Worm (Caenorhabditis elegans) whole organism, late embryonic: Measurements from ENCODE around the gene K11G12.6.

Experiments used
- C08G9.2 ChIP-seq: sonication (generic microtip); optimal IDR thresholded peaks from 2 replicates; lab custom pipeline; 2016; ENCODE audit warnings: mild to moderate bottlenecking, missing genetic modification characterization, moderate library complexity, missing compliant biosample characterization
- F13H6.1 ChIP-seq: sonication (generic microtip); optimal IDR thresholded peaks from 2 replicates; lab custom pipeline; 2016; ENCODE audit warnings: missing genetic modification characterization, missing compliant biosample characterization
- K02D7.2 ChIP-seq: sonication (generic microtip); optimal IDR thresholded peaks from 2 replicates; lab custom pipeline; 2017; ENCODE audit warnings: mild to moderate bottlenecking, missing genetic modification characterization, missing compliant biosample characterization
- K09A11.1 ChIP-seq: sonication (generic microtip); optimal IDR thresholded peaks from 2 replicates; lab custom pipeline; 2017; ENCODE audit warnings: antibody characterized with exemption, mild to moderate bottlenecking, missing genetic modification characterization, missing compliant biosample characterization; ENCODE audit not compliant: insufficient read depth
- Y22D7AL.16 ChIP-seq: sonication (generic microtip); optimal IDR thresholded peaks from 2 replicates; lab custom pipeline; 2016; ENCODE audit warnings: missing genetic modification characterization, missing compliant biosample characterization
- ahr-1 ChIP-seq: sonication (generic microtip); optimal IDR thresholded peaks from 2 replicates; lab custom pipeline; 2016; ENCODE audit warnings: missing genetic modification characterization, missing compliant biosample characterization
- ceh-19 ChIP-seq: fragments of 200-800 bp; sonication (Bioruptor generic); optimal IDR thresholded peaks from 2 replicates; lab custom pipeline; 2018; ENCODE audit warnings: mild to moderate bottlenecking, missing genetic modification characterization, missing compliant biosample characterization
- ceh-2 ChIP-seq: sonication (generic microtip); optimal IDR thresholded peaks from 2 replicates; lab custom pipeline; 2016; ENCODE audit warnings: missing genotype, missing genetic modification characterization, missing compliant biosample characterization
- ceh-24 ChIP-seq: sonication (generic microtip); optimal IDR thresholded peaks from 2 replicates; lab custom pipeline; 2016; ENCODE audit warnings: mild to moderate bottlenecking, missing genetic modification characterization, missing compliant biosample characterization
- ceh-31 ChIP-seq: sonication (generic microtip); optimal IDR thresholded peaks from 2 replicates; lab custom pipeline; 2016; ENCODE audit warnings: missing genetic modification characterization, missing compliant biosample characterization
- ceh-34 ChIP-seq: sonication (generic microtip); optimal IDR thresholded peaks from 2 replicates; lab custom pipeline; 2016; ENCODE audit warnings: mild to moderate bottlenecking, missing genetic modification characterization, missing compliant biosample characterization
- ceh-6 ChIP-seq: fragments of 200-800 bp; sonication (Bioruptor generic); optimal IDR thresholded peaks from 2 replicates; lab custom pipeline; 2018; ENCODE audit warnings: mild to moderate bottlenecking, missing genetic modification characterization, missing compliant biosample characterization
- ceh-9 ChIP-seq: sonication (generic microtip); optimal IDR thresholded peaks from 2 replicates; lab custom pipeline; 2016; ENCODE audit warnings: mild to moderate bottlenecking, missing genetic modification characterization, inconsistent platforms, missing compliant biosample characterization
- che-1 ChIP-seq: sonication (generic microtip); optimal IDR thresholded peaks from 2 replicates; lab custom pipeline; 2016; ENCODE audit warnings: mild to moderate bottlenecking, missing genetic modification characterization, missing compliant biosample characterization
- elt-2 ChIP-seq: sonication (generic microtip); optimal IDR thresholded peaks from 2 replicates; lab custom pipeline; 2016; ENCODE audit warnings: missing genetic modification reagents, missing genetic modification characterization, missing compliant biosample characterization
- eyg-1 ChIP-seq: sonication (generic microtip); optimal IDR thresholded peaks from 2 replicates; lab custom pipeline; 2016; ENCODE audit warnings: missing genotype, missing genetic modification characterization, missing compliant biosample characterization
- fkh-6 ChIP-seq: sonication (generic microtip); optimal IDR thresholded peaks from 2 replicates; lab custom pipeline; 2016; ENCODE audit warnings: missing genetic modification characterization, missing compliant biosample characterization
- hlh-15 ChIP-seq: sonication (generic microtip); optimal IDR thresholded peaks from 2 replicates; lab custom pipeline; 2016; ENCODE audit warnings: missing genetic modification characterization, missing compliant biosample characterization
- hlh-30 ChIP-seq: sonication (generic microtip); optimal IDR thresholded peaks from 2 replicates; lab custom pipeline; 2017; ENCODE audit warnings: antibody characterized with exemption, missing genetic modification characterization, missing compliant biosample characterization; ENCODE audit not compliant: insufficient read depth
- hlh-8 ChIP-seq: sonication (generic microtip); optimal IDR thresholded peaks from 2 replicates; lab custom pipeline; 2016; ENCODE audit warnings: missing genotype, missing genetic modification characterization, missing compliant biosample characterization
- lim-6 ChIP-seq: sonication (generic microtip); optimal IDR thresholded peaks from 2 replicates; lab custom pipeline; 2016; ENCODE audit warnings: missing genetic modification characterization, missing compliant biosample characterization
- lin-11 ChIP-seq: fragments of 200-800 bp; sonication (Bioruptor generic); optimal IDR thresholded peaks from 2 replicates; lab custom pipeline; 2018; ENCODE audit warnings: mild to moderate bottlenecking, missing genetic modification characterization, missing compliant biosample characterization
- madf-2 ChIP-seq: sonication (generic microtip); optimal IDR thresholded peaks from 2 replicates; lab custom pipeline; 2017; ENCODE audit warnings: missing genetic modification characterization, missing compliant biosample characterization
- nfya-1 ChIP-seq: sonication (generic microtip); optimal IDR thresholded peaks from 2 replicates; lab custom pipeline; 2017; ENCODE audit warnings: missing genetic modification characterization, mild to moderate bottlenecking, missing compliant biosample characterization, antibody characterized with exemption, moderate library complexity
- nhr-232 ChIP-seq: sonication (generic microtip); optimal IDR thresholded peaks from 2 replicates; lab custom pipeline; 2016; ENCODE audit warnings: missing genetic modification characterization, missing compliant biosample characterization
- pat-9 ChIP-seq: fragments of 200-800 bp; sonication (Bioruptor generic); optimal IDR thresholded peaks from 2 replicates; lab custom pipeline; 2018; ENCODE audit warnings: mild to moderate bottlenecking, missing genetic modification characterization, moderate library complexity, missing compliant biosample characterization
- pha-4 ChIP-seq: fragments of 150-350 bp; optimal IDR thresholded peaks from 2 replicates; lab custom pipeline; 2018; ENCODE audit warnings: missing biosample characterization, missing genetic modification reagents, missing genetic modification characterization
- pqm-1 ChIP-seq: sonication (generic microtip); optimal IDR thresholded peaks from 2 replicates; lab custom pipeline; 2016; ENCODE audit warnings: missing genetic modification characterization, missing compliant biosample characterization
- pros-1 ChIP-seq: fragments of 150-350 bp; optimal IDR thresholded peaks from 2 replicates; lab custom pipeline; 2014; ENCODE audit warnings: missing biosample characterization, missing genetic modification reagents, missing genetic modification characterization
- rnt-1 ChIP-seq: sonication (generic microtip); optimal IDR thresholded peaks from 2 replicates; lab custom pipeline; 2016; ENCODE audit warnings: missing genetic modification characterization, missing compliant biosample characterization
- sdc-2 ChIP-seq: sonication (generic microtip); optimal IDR thresholded peaks from 2 replicates; lab custom pipeline; 2016; ENCODE audit warnings: missing genotype, missing genetic modification characterization, missing compliant biosample characterization
- sox-4 ChIP-seq: sonication (generic microtip); optimal IDR thresholded peaks from 2 replicates; lab custom pipeline; 2017; ENCODE audit warnings: mild to moderate bottlenecking, missing genetic modification characterization, inconsistent platforms, missing compliant biosample characterization
- tbx-2 ChIP-seq: sonication (generic microtip); optimal IDR thresholded peaks from 2 replicates; lab custom pipeline; 2016; ENCODE audit warnings: missing genetic modification characterization, missing compliant biosample characterization
- tbx-7 ChIP-seq: sonication (generic microtip); optimal IDR thresholded peaks from 2 replicates; lab custom pipeline; 2016; ENCODE audit warnings: missing genotype, missing genetic modification characterization, missing compliant biosample characterization
- ttx-3 ChIP-seq: sonication (generic microtip); optimal IDR thresholded peaks from 2 replicates; lab custom pipeline; 2016; ENCODE audit warnings: missing genetic modification reagents, missing genetic modification characterization, missing compliant biosample characterization
- unc-42 ChIP-seq: sonication (generic microtip); optimal IDR thresholded peaks from 2 replicates; lab custom pipeline; 2016; ENCODE audit warnings: missing genotype, missing genetic modification characterization, missing compliant biosample characterization
- unc-86 ChIP-seq: sonication (generic microtip); optimal IDR thresholded peaks from 2 replicates; lab custom pipeline; 2016; ENCODE audit warnings: missing genetic modification characterization, missing compliant biosample characterization
- zip-5 ChIP-seq: sonication (generic microtip); optimal IDR thresholded peaks from 2 replicates; lab custom pipeline; 2016; ENCODE audit warnings: missing genetic modification characterization, missing compliant biosample characterization

The K11G12.6 gene

ce11 chrX:6737329-6738008, 8.0 kb upstream of the K11G12.6 start (continued):
- TF ChIP-seq madf-2 (tag; lab: Kevin White, UChicago) (no peak), Y22D7AL.16 (tag; lab: Kevin White, UChicago) (no peak), hlh-8 (tag; lab: Kevin White, UChicago) (peak; percentile 57), ttx-3 (tag; lab: Kevin White, UChicago) (no peak), rnt-1 (tag; lab: Kevin White, UChicago) (peak; percentile 92), lin-11 (tag; lab: Kevin White, UChicago) (no peak), C08G9.2 (no peak), che-1 (tag; lab: Kevin White, UChicago) (no peak), K02D7.2 (tag; lab: Kevin White, UChicago) (no peak), ahr-1 (no peak), sox-4 (peak; percentile 1), F13H6.1 (tag; lab: Kevin White, UChicago) (peak; percentile 60), unc-86 (tag; lab: Kevin White, UChicago) (no peak), ceh-34 (tag; lab: Kevin White, UChicago) (peak; percentile 65), pat-9 (tag; lab: Kevin White, UChicago) (no peak), hlh-30 (tag; lab: Kevin White, UChicago) (peak; percentile 74), pqm-1 (tag; lab: Kevin White, UChicago) (peak; percentile 50), nhr-232 (tag; lab: Kevin White, UChicago) (no peak), tbx-2 (tag; lab: Kevin White, UChicago) (peak; percentile 73), lim-6 (tag; lab: Kevin White, UChicago) (no peak), zip-5 (tag; lab: Kevin White, UChicago) (no peak), sdc-2 (tag; lab: Kevin White, UChicago) (peak; percentile 3), K09A11.1 (tag; lab: Kevin White, UChicago) (peak; percentile 38), eyg-1 (tag; lab: Kevin White, UChicago) (no peak), ceh-31 (tag; lab: Kevin White, UChicago) (peak; percentile 70), hlh-15 (tag; lab: Kevin White, UChicago) (no peak), pros-1 (tag; lab: Kevin White, UChicago) (peak; percentile 62), ceh-2 (tag; lab: Kevin White, UChicago) (no peak), pha-4 (no peak), fkh-6 (no peak), ceh-24 (tag; lab: Kevin White, UChicago) (no peak), nfya-1 (tag; lab: Kevin White, UChicago) (peak; percentile 55), unc-42 (peak; percentile 69), ceh-19 (peak; percentile 4), ceh-6 (GFP tag; lab: Kevin White, UChicago) (no peak), tbx-7 (tag; lab: Kevin White, UChicago) (no peak)

ce11 chrX:6736358-6736991, 7.0 kb upstream of the K11G12.6 start:
- TF ChIP-seq pha-4 (no peak), unc-42 (peak; percentile 63), elt-2 (peak; percentile 94), pqm-1 (tag; lab: Kevin White, UChicago) (peak; percentile 11)

- TF ChIP-seq pat-9 (tag; lab: Kevin White, UChicago) (no peak), hlh-30 (tag; lab: Kevin White, UChicago) (peak; percentile 13), ceh-9 (tag; lab: Kevin White, UChicago) (no peak)
- TF ChIP-seq, all 69 proteins: peak for 1
These were observed 6.0 kb upstream of the K11G12.6 start for ce11 chrX:6735494-6735893.
